Fruit fly (Drosophila melanogaster) whole organism, embryonic: ENCODE results near the gene Elo68alpha.
A peak's percentile ranks its signal among the peaks of the same experiment; 100 is the strongest.

ENCODE experiments used
- Bgb ChIP-seq: fragments of 200-800 bp; sonication (Bioruptor generic); IDR thresholded peaks from 2 replicates; pipeline ENCODE4 v1.3.6; 2022; ENCODE audit warnings: missing biosample characterization, missing genetic modification characterization; ENCODE audit not compliant: partially characterized antibody
- BtbVII ChIP-seq: fragments of 200-800 bp; sonication (Bioruptor generic); optimal IDR thresholded peaks from 3 replicates; lab custom pipeline; 2017; ENCODE audit warnings: missing biosample characterization, mild to moderate bottlenecking, missing genetic modification characterization
- CG10147 ChIP-seq: fragments of 200-800 bp; sonication (Bioruptor generic); optimal IDR thresholded peaks from 2 replicates; lab custom pipeline; 2019; ENCODE audit warnings: missing biosample characterization, mild to moderate bottlenecking, missing genetic modification characterization, moderate library complexity
- CG10654 ChIP-seq: fragments of 200-800 bp; sonication (Bioruptor generic); optimal IDR thresholded peaks from 2 replicates; lab custom pipeline; 2016; ENCODE audit warnings: missing biosample characterization, missing genetic modification characterization
- CG11696 ChIP-seq: fragments of 200-800 bp; sonication (Bioruptor generic); IDR thresholded peaks from 2 replicates; pipeline ENCODE4 v1.3.6; 2022; ENCODE audit warnings: missing biosample characterization, missing genetic modification characterization
- CG13624 ChIP-seq: fragments of 200-800 bp; sonication (Bioruptor generic); optimal IDR thresholded peaks from 2 replicates; lab custom pipeline; 2016; ENCODE audit warnings: missing biosample characterization, missing genetic modification characterization
- CG14441 ChIP-seq: fragments of 200-800 bp; sonication (Bioruptor generic); IDR thresholded peaks from 2 replicates; pipeline ENCODE4 v1.3.6; 2022; ENCODE audit warnings: missing biosample characterization, missing genetic modification characterization
- CG17385 ChIP-seq: fragments of 200-800 bp; sonication (Bioruptor generic); optimal IDR thresholded peaks from 3 replicates; lab custom pipeline; 2018; ENCODE audit warnings: missing biosample characterization, mild to moderate bottlenecking, missing genetic modification characterization
- CG2116 ChIP-seq: fragments of 200-800 bp; sonication (Bioruptor generic); optimal IDR thresholded peaks from 3 replicates; lab custom pipeline; 2018; ENCODE audit warnings: missing biosample characterization, mild to moderate bottlenecking, missing genetic modification characterization
- CG2199 ChIP-seq: fragments of 200-800 bp; sonication (Bioruptor generic); IDR thresholded peaks from 3 replicates; pipeline ENCODE4 v1.3.6; 2022; ENCODE audit warnings: missing biosample characterization, missing genetic modification characterization
- CG32532 ChIP-seq: fragments of 200-800 bp; sonication (Bioruptor generic); IDR thresholded peaks from 2 replicates; pipeline ENCODE4 v1.3.6; 2022; ENCODE audit warnings: missing biosample characterization, missing genetic modification characterization
- CG4404 ChIP-seq: fragments of 200-800 bp; sonication (Bioruptor generic); IDR thresholded peaks from 2 replicates; pipeline ENCODE4 v1.3.6; 2022; ENCODE audit warnings: missing biosample characterization, missing genetic modification characterization
- CG4617 ChIP-seq: fragments of 200-800 bp; sonication (Bioruptor generic); optimal IDR thresholded peaks from 3 replicates; lab custom pipeline; 2016; ENCODE audit warnings: missing biosample characterization, missing genetic modification characterization, borderline replicate concordance
- CG5953 ChIP-seq: fragments of 200-800 bp; sonication (Bioruptor generic); IDR thresholded peaks from 2 replicates; pipeline ENCODE4 v1.3.6; 2022; ENCODE audit warnings: missing biosample characterization, missing genetic modification characterization
- CG6689 ChIP-seq: fragments of 200-800 bp; sonication (Bioruptor generic); IDR thresholded peaks from 2 replicates; pipeline ENCODE4 v1.3.6; 2022; ENCODE audit warnings: missing biosample characterization, missing genetic modification characterization
- CG8089 ChIP-seq: fragments of 200-800 bp; sonication (Bioruptor generic); optimal IDR thresholded peaks from 3 replicates; lab custom pipeline; 2016; ENCODE audit warnings: missing biosample characterization, missing genetic modification characterization
- CG9437 ChIP-seq: fragments of 200-800 bp; sonication (Bioruptor generic); optimal IDR thresholded peaks from 2 replicates; lab custom pipeline; 2018; ENCODE audit warnings: missing biosample characterization, mild to moderate bottlenecking, missing genetic modification characterization
- CTCF ChIP-seq: fragments of 200-800 bp; sonication (Bioruptor generic); optimal IDR thresholded peaks from 2 replicates; lab custom pipeline; 2017; ENCODE audit warnings: missing biosample characterization, mild to moderate bottlenecking, missing genetic modification characterization, moderate library complexity
- Dek ChIP-seq: fragments of 200-800 bp; sonication (Bioruptor generic); optimal IDR thresholded peaks from 3 replicates; lab custom pipeline; 2019; ENCODE audit warnings: missing biosample characterization, mild to moderate bottlenecking, missing genetic modification characterization, moderate library complexity
- Doc3 ChIP-seq: fragments of 200-800 bp; sonication (Bioruptor generic); IDR thresholded peaks from 3 replicates; pipeline ENCODE4 v1.3.6; 2022; ENCODE audit warnings: missing biosample characterization, missing genetic modification characterization; ENCODE audit not compliant: partially characterized antibody
- Eip74EF ChIP-seq, 2 experiments: fragments of 200-800 bp in 1 of 2; fragments of >200 bp in 1 of 2; sonication (Bioruptor generic) in 1 of 2; optimal IDR thresholded peaks; 2 replicates each; lab custom pipeline; 2017 to 2019; ENCODE audit warnings: missing biosample characterization in 2 of 2, missing genetic modification characterization in 2 of 2, mild to moderate bottlenecking in 1 of 2, moderate library complexity in 1 of 2
- Ets97D ChIP-seq: fragments of 200-800 bp; sonication (Bioruptor generic); optimal IDR thresholded peaks from 3 replicates; lab custom pipeline; 2016; ENCODE audit warnings: missing biosample characterization, missing genetic modification characterization
- Fer1 ChIP-seq: fragments of 200-800 bp; sonication (Bioruptor generic); optimal IDR thresholded peaks from 2 replicates; lab custom pipeline; 2017; ENCODE audit warnings: missing biosample characterization, mild to moderate bottlenecking, missing genetic modification characterization
- Hmx ChIP-seq: fragments of 200-800 bp; sonication (Bioruptor generic); optimal IDR thresholded peaks from 2 replicates; lab custom pipeline; 2016; ENCODE audit warnings: missing biosample characterization, missing genetic modification characterization
- Hr51 ChIP-seq, 2 experiments: fragments of 200-800 bp; sonication (Bioruptor generic); optimal IDR thresholded peaks; 2 replicates in 1 of 2; 3 replicates in 1 of 2; lab custom pipeline; 2016 to 2018; ENCODE audit warnings: missing biosample characterization in 2 of 2, missing genetic modification characterization in 2 of 2, mild to moderate bottlenecking in 1 of 2, moderate library complexity in 1 of 2
- MBD-R2 ChIP-seq: fragments of 200-800 bp; sonication (Bioruptor generic); IDR thresholded peaks from 2 replicates; pipeline ENCODE4 v1.3.6; 2022; ENCODE audit warnings: missing biosample characterization, missing genetic modification characterization
- Nf-YA ChIP-seq: fragments of 200-800 bp; sonication (Bioruptor generic); IDR thresholded peaks from 2 replicates; pipeline ENCODE4 v1.3.6; 2022; ENCODE audit warnings: missing biosample characterization, missing genetic modification characterization
- Opbp ChIP-seq: fragments of 200-800 bp; sonication (Bioruptor generic); IDR thresholded peaks from 3 replicates; pipeline ENCODE4 v1.3.6; 2022; ENCODE audit warnings: missing biosample characterization, missing genetic modification characterization; ENCODE audit not compliant: partially characterized antibody
- Vsx1 ChIP-seq: fragments of 200-800 bp; sonication (Bioruptor generic); optimal IDR thresholded peaks from 2 replicates; lab custom pipeline; 2017; ENCODE audit warnings: missing biosample characterization, mild to moderate bottlenecking, missing genetic modification characterization, missing genetic modification reagents
- abd-A ChIP-seq: fragments of 200-800 bp; sonication (Bioruptor generic); optimal IDR thresholded peaks from 3 replicates; lab custom pipeline; 2019; ENCODE audit warnings: missing biosample characterization, mild to moderate bottlenecking, missing genetic modification characterization, moderate library complexity
- ato ChIP-seq: fragments of 200-800 bp; sonication (Bioruptor generic); IDR thresholded peaks from 2 replicates; pipeline ENCODE4 v1.3.6; 2022; ENCODE audit warnings: missing biosample characterization, missing genetic modification characterization; ENCODE audit not compliant: partially characterized antibody
- cad ChIP-seq: fragments of >200 bp; optimal IDR thresholded peaks from 2 replicates; lab custom pipeline; 2017; ENCODE audit warnings: missing biosample characterization, missing genetic modification characterization
- chinmo ChIP-seq: fragments of 200-800 bp; sonication (Bioruptor generic); IDR thresholded peaks from 4 replicates; pipeline ENCODE4 v1.3.6; 2022; ENCODE audit warnings: missing biosample characterization, missing genetic modification characterization; ENCODE audit not compliant: partially characterized antibody
- gem ChIP-seq: fragments of 200-800 bp; sonication (Bioruptor generic); optimal IDR thresholded peaks from 2 replicates; lab custom pipeline; 2019; ENCODE audit warnings: missing biosample characterization, mild to moderate bottlenecking, missing genetic modification characterization, moderate library complexity
- hkb ChIP-seq, 2 experiments: fragments of 200-800 bp in 1 of 2; fragments of >200 bp in 1 of 2; sonication (Bioruptor generic) in 1 of 2; IDR thresholded peaks in 1 of 2; optimal IDR thresholded peaks in 1 of 2; 2 replicates each; pipeline versions ENCODE4 v1.3.6 to Lab custom; 2017 to 2022; ENCODE audit warnings: missing biosample characterization in 1 of 2, missing genetic modification characterization in 1 of 2
- jing ChIP-seq: fragments of 200-800 bp; sonication (Bioruptor generic); optimal IDR thresholded peaks from 2 replicates; lab custom pipeline; 2018; ENCODE audit warnings: missing biosample characterization, mild to moderate bottlenecking, missing genetic modification characterization
- ken ChIP-seq: fragments of 200-800 bp; sonication (Bioruptor generic); IDR thresholded peaks from 3 replicates; pipeline ENCODE4 v1.3.6; 2022; ENCODE audit warnings: missing biosample characterization, missing genetic modification characterization
- nom ChIP-seq: fragments of 200-800 bp; sonication (Bioruptor generic); optimal IDR thresholded peaks from 2 replicates; lab custom pipeline; 2017; ENCODE audit warnings: missing biosample characterization, missing genetic modification characterization, mild to moderate bottlenecking, moderate library complexity, missing genetic modification reagents
- onecut ChIP-seq: fragments of 200-800 bp; sonication (Bioruptor generic); IDR thresholded peaks from 2 replicates; pipeline ENCODE4 v1.3.6; 2022; ENCODE audit warnings: missing biosample characterization, missing genetic modification characterization
- row ChIP-seq: fragments of 200-800 bp; sonication (Bioruptor generic); IDR thresholded peaks from 3 replicates; pipeline ENCODE4 v1.3.6; 2022; ENCODE audit warnings: missing biosample characterization, missing genetic modification characterization
- sens ChIP-seq: fragments of 200-800 bp; sonication (Bioruptor generic); peaks from one replicate; lab custom pipeline; 2016; ENCODE audit warnings: missing biosample characterization, missing genetic modification characterization
- so ChIP-seq: fragments of 200-800 bp; sonication (Bioruptor generic); IDR thresholded peaks from 3 replicates; pipeline ENCODE4 v1.3.6; 2022; ENCODE audit warnings: missing biosample characterization, missing genetic modification characterization
- stwl ChIP-seq: fragments of 200-800 bp; sonication (Bioruptor generic); optimal IDR thresholded peaks from 3 replicates; lab custom pipeline; 2018; ENCODE audit warnings: missing biosample characterization, mild to moderate bottlenecking, missing genetic modification characterization, moderate library complexity
- vnd ChIP-seq: fragments of 200-800 bp; sonication (Bioruptor generic); IDR thresholded peaks from 3 replicates; pipeline ENCODE4 v1.3.6; 2022; ENCODE audit warnings: missing biosample characterization, missing genetic modification characterization; ENCODE audit not compliant: partially characterized antibody
- vvl ChIP-seq: fragments of 200-800 bp; sonication (Bioruptor generic); IDR thresholded peaks from 2 replicates; pipeline ENCODE4 v1.3.6; 2022; ENCODE audit warnings: missing biosample characterization, missing genetic modification characterization
- z ChIP-seq: fragments of 200-800 bp; sonication (Bioruptor generic); IDR thresholded peaks from 3 replicates; pipeline ENCODE4 v1.3.6; 2022; ENCODE audit warnings: missing biosample characterization, missing genetic modification characterization
- zfh1 ChIP-seq: fragments of 200-800 bp; sonication (Bioruptor generic); IDR thresholded peaks from 3 replicates; pipeline ENCODE4 v1.3.6; 2022; ENCODE audit warnings: missing biosample characterization, missing genetic modification characterization

Gene Elo68alpha

dm6 chr3L:11096195-11096908 lies 6.5 kb downstream of the Elo68alpha start, which contains the start of the genes CG46439, Iyd and CG33947 (continued):
- TF ChIP-seq cad: no peak
- peak; percentile 8 for TF ChIP-seq CG4617 (GFP tag; lab: Kevin White, UChicago)
- TF ChIP-seq hkb (optimal IDR thresholded peaks at IDR 0.05; lab: Kevin White, UChicago): no peak
- TF ChIP-seq hkb (GFP tag; IDR thresholded peaks at IDR 0.05; lab: Robert Waterston, UW): peak; percentile 37; the same call in 1 of the 2 replicates
- 0 out of 2 replicates have a peak, but pooled peaks have one; percentile 28 for TF ChIP-seq ato (GFP tag; lab: Robert Waterston, UW)
- TF ChIP-seq CG4404 (GFP tag; lab: Robert Waterston, UW): no peak
- TF ChIP-seq Dek (tag; lab: Kevin White, UChicago): peak; percentile 10
- peak; percentile 42; the same call in 1 of the 2 replicates for TF ChIP-seq CG32532 (GFP tag; lab: Robert Waterston, UW)
- TF ChIP-seq stwl: peak; percentile 70
- TF ChIP-seq CG2116 (GFP tag; lab: Kevin White, UChicago): peak; percentile 37
- peak; percentile 28; the same call in 1 of the 2 replicates for TF ChIP-seq MBD-R2
- 0 out of 4 replicates have a peak, but pooled peaks have one; percentile 76 for TF ChIP-seq chinmo (GFP tag; lab: Robert Waterston, UW)
- peak; percentile 95 for TF ChIP-seq nom (GFP tag; lab: Kevin White, UChicago)
- no peak for TF ChIP-seq CG13624 (GFP tag; lab: Kevin White, UChicago)
- peak; percentile 82 for TF ChIP-seq sens (GFP tag; lab: Kevin White, UChicago)
- peak; percentile 85 for TF ChIP-seq Vsx1
- TF ChIP-seq Hmx: no peak
- no peak for TF ChIP-seq CG8089 (GFP tag; lab: Kevin White, UChicago)
- 0 out of 3 replicates have a peak, but pooled peaks have one; percentile 32 for TF ChIP-seq zfh1 (GFP tag; lab: Robert Waterston, UW)
- no peak for TF ChIP-seq Opbp (GFP tag; lab: Robert Waterston, UW)
- TF ChIP-seq CTCF (GFP tag; lab: Kevin White, UChicago): peak; percentile 23
- peak; percentile 5 for TF ChIP-seq gem (tag; lab: Kevin White, UChicago)
- no peak for TF ChIP-seq CG11696 (GFP tag; lab: Robert Waterston, UW)
- peak in 1 of 2 experiments; percentile 68 for TF ChIP-seq Eip74EF (GFP tag; optimal IDR thresholded peaks at IDR 0.05; lab: Kevin White, UChicago)
- TF ChIP-seq Nf-YA (GFP tag; lab: Robert Waterston, UW): no peak
- peak; percentile 14; the same call in 1 of the 2 replicates for TF ChIP-seq vvl
- peak in 1 of 2 experiments; percentile 12 for TF ChIP-seq Hr51 (GFP tag; optimal IDR thresholded peaks at IDR 0.05; lab: Kevin White, UChicago)
- TF ChIP-seq Bgb (GFP tag; lab: Robert Waterston, UW): peak; percentile 37; the same call in 1 of the 2 replicates
- TF ChIP-seq CG10654: no peak
- TF ChIP-seq row (GFP tag; lab: Robert Waterston, UW): peak; percentile 35; the same call in 1 of the 3 replicates
- TF ChIP-seq CG17385 (GFP tag; lab: Kevin White, UChicago): peak; percentile 80
- TF ChIP-seq CG2199 (GFP tag; lab: Robert Waterston, UW): 0 out of 3 replicates have a peak, but pooled peaks have one; percentile 13
- TF ChIP-seq Fer1: peak; percentile 70
- peak; percentile 34 for TF ChIP-seq Ets97D (GFP tag; lab: Kevin White, UChicago)
- peak; percentile 40; the same call in 1 of the 3 replicates for TF ChIP-seq so (GFP tag; lab: Robert Waterston, UW)
- no peak for TF ChIP-seq jing (GFP tag; lab: Kevin White, UChicago)
- TF ChIP-seq ken (GFP tag; lab: Robert Waterston, UW): 0 out of 3 replicates have a peak, but pooled peaks have one; percentile 19
- TF ChIP-seq onecut (GFP tag; lab: Robert Waterston, UW): peak; percentile 45; the same call in 1 of the 2 replicates
- no peak for TF ChIP-seq z (GFP tag; lab: Robert Waterston, UW)
- TF ChIP-seq CG14441 (GFP tag; lab: Robert Waterston, UW): peak; percentile 29; the same call in 1 of the 2 replicates
- TF ChIP-seq vnd (GFP tag; lab: Robert Waterston, UW): no peak
- no peak for TF ChIP-seq CG10147 (GFP tag; lab: Kevin White, UChicago)
- TF ChIP-seq Doc3: 0 out of 3 replicates have a peak, but pooled peaks have one; percentile 31
- TF ChIP-seq BtbVII (GFP tag; lab: Kevin White, UChicago): peak; percentile 20
- no peak for TF ChIP-seq CG5953 (GFP tag; lab: Robert Waterston, UW)
- no peak for TF ChIP-seq CG9437 (GFP tag; lab: Kevin White, UChicago)
- TF ChIP-seq CG6689 (GFP tag; lab: Robert Waterston, UW): peak; percentile 24; the same call in 1 of the 2 replicates
- TF ChIP-seq abd-A (tag; lab: Kevin White, UChicago): peak; percentile 38
